Worm (Caenorhabditis elegans) whole organism, late embryonic: Measurements from ENCODE around the gene klc-2.

Experiments used
- F13H6.1 ChIP-seq: sonication (generic microtip); optimal IDR thresholded peaks from 2 replicates; lab custom pipeline; 2016; ENCODE audit warnings: missing genetic modification characterization, missing compliant biosample characterization
- K09A11.1 ChIP-seq: sonication (generic microtip); optimal IDR thresholded peaks from 2 replicates; lab custom pipeline; 2017; ENCODE audit warnings: antibody characterized with exemption, mild to moderate bottlenecking, missing genetic modification characterization, missing compliant biosample characterization; ENCODE audit not compliant: insufficient read depth
- ceh-14 ChIP-seq: sonication (generic microtip); optimal IDR thresholded peaks from 2 replicates; lab custom pipeline; 2016; ENCODE audit warnings: missing genotype, missing genetic modification characterization, missing compliant biosample characterization
- ceh-19 ChIP-seq: fragments of 200-800 bp; sonication (Bioruptor generic); optimal IDR thresholded peaks from 2 replicates; lab custom pipeline; 2018; ENCODE audit warnings: mild to moderate bottlenecking, missing genetic modification characterization, missing compliant biosample characterization
- ceh-30 ChIP-seq: fragments of 150-350 bp; optimal IDR thresholded peaks from 2 replicates; lab custom pipeline; 2014; ENCODE audit warnings: missing biosample characterization, missing genetic modification characterization
- ceh-31 ChIP-seq: sonication (generic microtip); optimal IDR thresholded peaks from 2 replicates; lab custom pipeline; 2016; ENCODE audit warnings: missing genetic modification characterization, missing compliant biosample characterization
- ceh-34 ChIP-seq: sonication (generic microtip); optimal IDR thresholded peaks from 2 replicates; lab custom pipeline; 2016; ENCODE audit warnings: mild to moderate bottlenecking, missing genetic modification characterization, missing compliant biosample characterization
- ceh-48 ChIP-seq: sonication (generic microtip); optimal IDR thresholded peaks from 2 replicates; lab custom pipeline; 2016; ENCODE audit warnings: missing genetic modification characterization, inconsistent platforms, missing compliant biosample characterization
- ceh-9 ChIP-seq: sonication (generic microtip); optimal IDR thresholded peaks from 2 replicates; lab custom pipeline; 2016; ENCODE audit warnings: mild to moderate bottlenecking, missing genetic modification characterization, inconsistent platforms, missing compliant biosample characterization
- dve-1 ChIP-seq: sonication (generic microtip); optimal IDR thresholded peaks from 2 replicates; lab custom pipeline; 2017; ENCODE audit warnings: antibody characterized with exemption, mild to moderate bottlenecking, missing genetic modification characterization, missing compliant biosample characterization
- elt-2 ChIP-seq: sonication (generic microtip); optimal IDR thresholded peaks from 2 replicates; lab custom pipeline; 2016; ENCODE audit warnings: missing genetic modification reagents, missing genetic modification characterization, missing compliant biosample characterization
- elt-4 ChIP-seq: sonication (generic microtip); optimal IDR thresholded peaks from 2 replicates; lab custom pipeline; 2016; ENCODE audit warnings: missing genetic modification characterization, missing compliant biosample characterization
- fax-1 ChIP-seq: sonication (generic microtip); optimal IDR thresholded peaks from 2 replicates; lab custom pipeline; 2016; ENCODE audit warnings: missing genotype, missing genetic modification characterization, missing compliant biosample characterization
- fkh-6 ChIP-seq: sonication (generic microtip); optimal IDR thresholded peaks from 2 replicates; lab custom pipeline; 2016; ENCODE audit warnings: missing genetic modification characterization, missing compliant biosample characterization
- gmeb-2 ChIP-seq: sonication (generic microtip); optimal IDR thresholded peaks from 2 replicates; lab custom pipeline; 2016; ENCODE audit warnings: missing genetic modification characterization, inconsistent platforms, missing compliant biosample characterization
- hlh-15 ChIP-seq: sonication (generic microtip); optimal IDR thresholded peaks from 2 replicates; lab custom pipeline; 2016; ENCODE audit warnings: missing genetic modification characterization, missing compliant biosample characterization
- hlh-30 ChIP-seq: sonication (generic microtip); optimal IDR thresholded peaks from 2 replicates; lab custom pipeline; 2017; ENCODE audit warnings: antibody characterized with exemption, missing genetic modification characterization, missing compliant biosample characterization; ENCODE audit not compliant: insufficient read depth
- hlh-6 ChIP-seq: sonication (generic microtip); optimal IDR thresholded peaks from 2 replicates; lab custom pipeline; 2016; ENCODE audit warnings: missing genotype, missing genetic modification characterization, missing compliant biosample characterization
- hlh-8 ChIP-seq: sonication (generic microtip); optimal IDR thresholded peaks from 2 replicates; lab custom pipeline; 2016; ENCODE audit warnings: missing genotype, missing genetic modification characterization, missing compliant biosample characterization
- lim-6 ChIP-seq: sonication (generic microtip); optimal IDR thresholded peaks from 2 replicates; lab custom pipeline; 2016; ENCODE audit warnings: missing genetic modification characterization, missing compliant biosample characterization
- mec-3 ChIP-seq: sonication (generic microtip); optimal IDR thresholded peaks from 2 replicates; lab custom pipeline; 2016; ENCODE audit warnings: borderline replicate concordance, missing genetic modification characterization, missing compliant biosample characterization
- nfya-1 ChIP-seq: sonication (generic microtip); optimal IDR thresholded peaks from 2 replicates; lab custom pipeline; 2017; ENCODE audit warnings: missing genetic modification characterization, mild to moderate bottlenecking, missing compliant biosample characterization, antibody characterized with exemption, moderate library complexity
- nhr-11 ChIP-seq: fragments of 150-350 bp; optimal IDR thresholded peaks from 2 replicates; lab custom pipeline; 2014; ENCODE audit warnings: missing biosample characterization, missing genetic modification characterization
- odd-2 ChIP-seq: sonication (generic microtip); optimal IDR thresholded peaks from 2 replicates; lab custom pipeline; 2017; ENCODE audit warnings: antibody characterized with exemption, mild to moderate bottlenecking, missing genetic modification characterization, missing compliant biosample characterization
- pag-3 ChIP-seq: sonication (generic microtip); optimal IDR thresholded peaks from 2 replicates; lab custom pipeline; 2016; ENCODE audit warnings: missing compliant biosample characterization, missing genetic modification characterization, borderline replicate concordance
- pha-2 ChIP-seq: sonication (generic microtip); optimal IDR thresholded peaks from 2 replicates; lab custom pipeline; 2017; ENCODE audit warnings: mild to moderate bottlenecking, missing genetic modification characterization, missing compliant biosample characterization
- pha-4 ChIP-seq: fragments of 150-350 bp; optimal IDR thresholded peaks from 2 replicates; lab custom pipeline; 2018; ENCODE audit warnings: missing biosample characterization, missing genetic modification reagents, missing genetic modification characterization
- pros-1 ChIP-seq: fragments of 150-350 bp; optimal IDR thresholded peaks from 2 replicates; lab custom pipeline; 2014; ENCODE audit warnings: missing biosample characterization, missing genetic modification reagents, missing genetic modification characterization
- rnt-1 ChIP-seq: sonication (generic microtip); optimal IDR thresholded peaks from 2 replicates; lab custom pipeline; 2016; ENCODE audit warnings: missing genetic modification characterization, missing compliant biosample characterization
- sox-2 ChIP-seq: fragments of 200-800 bp; sonication (Bioruptor generic); IDR thresholded peaks from 2 replicates; pipeline ENCODE4 v1.3.6; 2022; ENCODE audit warnings: missing genetic modification reagents, missing genetic modification characterization, missing compliant biosample characterization
- syd-9 ChIP-seq: sonication (generic microtip); optimal IDR thresholded peaks from 2 replicates; lab custom pipeline; 2016; ENCODE audit warnings: mild to moderate bottlenecking, missing genetic modification characterization, moderate library complexity, missing compliant biosample characterization
- tbx-2 ChIP-seq: sonication (generic microtip); optimal IDR thresholded peaks from 2 replicates; lab custom pipeline; 2016; ENCODE audit warnings: missing genetic modification characterization, missing compliant biosample characterization
- tbx-7 ChIP-seq: sonication (generic microtip); optimal IDR thresholded peaks from 2 replicates; lab custom pipeline; 2016; ENCODE audit warnings: missing genotype, missing genetic modification characterization, missing compliant biosample characterization
- ttx-3 ChIP-seq: sonication (generic microtip); optimal IDR thresholded peaks from 2 replicates; lab custom pipeline; 2016; ENCODE audit warnings: missing genetic modification reagents, missing genetic modification characterization, missing compliant biosample characterization
- unc-3 ChIP-seq, 2 experiments: fragments of 200-800 bp in 1 of 2; sonication (Bioruptor generic) in 1 of 2; sonication (generic microtip) in 1 of 2; conservative IDR thresholded peaks in 1 of 2; optimal IDR thresholded peaks in 1 of 2; 2 replicates each; pipeline versions ENCODE4 v1.3.6 to Lab custom; 2016 to 2022; ENCODE audit warnings: missing compliant biosample characterization in 2 of 2, missing genetic modification characterization in 2 of 2, missing genetic modification reagents in 1 of 2
- unc-42 ChIP-seq: sonication (generic microtip); optimal IDR thresholded peaks from 2 replicates; lab custom pipeline; 2016; ENCODE audit warnings: missing genotype, missing genetic modification characterization, missing compliant biosample characterization
- unc-55 ChIP-seq: sonication (generic microtip); optimal IDR thresholded peaks from 2 replicates; lab custom pipeline; 2017; ENCODE audit warnings: missing biosample characterization, missing genetic modification reagents, missing genetic modification characterization
- unc-86 ChIP-seq: sonication (generic microtip); optimal IDR thresholded peaks from 2 replicates; lab custom pipeline; 2016; ENCODE audit warnings: missing genetic modification characterization, missing compliant biosample characterization

The klc-2 gene

ce11 chrV:5576008-5576407, 5.2 kb downstream of the klc-2 start:
- TF ChIP-seq lim-6 (tag; lab: Kevin White, UChicago): no peak
- TF ChIP-seq pha-4 (tag; lab: Kevin White, UChicago): no peak
- TF ChIP-seq dve-1 (tag; lab: Kevin White, UChicago): peak; percentile 77
- TF ChIP-seq gmeb-2 (tag; lab: Kevin White, UChicago): peak; percentile 20
- TF ChIP-seq hlh-30 (tag; lab: Kevin White, UChicago): no peak
- no peak for TF ChIP-seq odd-2
- no peak for TF ChIP-seq nhr-11
- no peak for TF ChIP-seq tbx-2 (tag; lab: Kevin White, UChicago)

ce11 chrV:5571691-5572090, 9.5 kb downstream of the klc-2 start:
- TF ChIP-seq ceh-9 (tag; lab: Kevin White, UChicago) (no peak), unc-42 (tag; lab: Kevin White, UChicago) (peak; percentile 37)

ce11 chrV:5570433-5570832, 10.8 kb downstream of the klc-2 start, which contains the start of gene glb-6:
Gene glb-6 (minus strand): TSS chrV:5570533.
- TF ChIP-seq unc-3 (GFP tag; conservative IDR thresholded peaks at IDR 0.05; lab: Robert Waterston, UW) (no peak), unc-3 (tag; optimal IDR thresholded peaks at IDR 0.05; lab: Kevin White, UChicago) (no peak), mec-3 (tag; lab: Kevin White, UChicago) (no peak), ceh-14 (tag; lab: Kevin White, UChicago) (no peak), tbx-7 (tag; lab: Kevin White, UChicago) (no peak), sox-2 (GFP tag; lab: Robert Waterston, UW) (no peak), fkh-6 (tag; lab: Kevin White, UChicago) (no peak), unc-55 (GFP tag; lab: Kevin White, UChicago) (no peak), elt-4 (no peak), ceh-19 (GFP tag; lab: Kevin White, UChicago) (no peak), elt-2 (tag; lab: Kevin White, UChicago) (no peak), syd-9 (tag; lab: Kevin White, UChicago) (no peak), ceh-34 (tag; lab: Kevin White, UChicago) (no peak), ceh-31 (tag; lab: Kevin White, UChicago) (no peak), pha-2 (tag; lab: Kevin White, UChicago) (no peak), unc-42 (tag; lab: Kevin White, UChicago) (no peak)

ce11 chrV:5567119-5567518, 14.1 kb downstream of the klc-2 start, which contains the start of gene C18C4.7:
Gene C18C4.7 (minus strand): TSS chrV:5567219.
- TF ChIP-seq elt-2 (tag; lab: Kevin White, UChicago): no peak
- TF ChIP-seq unc-3 (GFP tag; conservative IDR thresholded peaks at IDR 0.05; lab: Robert Waterston, UW): no peak
- TF ChIP-seq unc-3 (tag; optimal IDR thresholded peaks at IDR 0.05; lab: Kevin White, UChicago): no peak
- TF ChIP-seq ceh-30 (tag; lab: Kevin White, UChicago): no peak
- TF ChIP-seq odd-2: no peak
- no peak for TF ChIP-seq pros-1
- no peak for TF ChIP-seq ceh-34 (tag; lab: Kevin White, UChicago)
- TF ChIP-seq nfya-1 (tag; lab: Kevin White, UChicago): no peak
- TF ChIP-seq rnt-1 (tag; lab: Kevin White, UChicago): no peak
- no peak for TF ChIP-seq unc-55 (GFP tag; lab: Kevin White, UChicago)
- TF ChIP-seq fax-1 (tag; lab: Kevin White, UChicago): no peak

ce11 chrV:5559882-5560281, 21.3 kb downstream of the klc-2 start:
- TF ChIP-seq unc-42 (tag; lab: Kevin White, UChicago): no peak
- peak; percentile 91 for TF ChIP-seq elt-2 (tag; lab: Kevin White, UChicago)

ce11 chrV:5558590-5558989, 22.6 kb downstream of the klc-2 start, which contains the start of gene glb-5:
Gene glb-5 (plus strand): TSS chrV:5558890.
- TF ChIP-seq K09A11.1 (tag; lab: Kevin White, UChicago) (no peak), unc-42 (tag; lab: Kevin White, UChicago) (no peak), hlh-6 (tag; lab: Kevin White, UChicago) (no peak), ttx-3 (tag; lab: Kevin White, UChicago) (no peak), hlh-15 (tag; lab: Kevin White, UChicago) (no peak), dve-1 (tag; lab: Kevin White, UChicago) (no peak), hlh-8 (no peak), elt-4 (no peak), unc-86 (tag; lab: Kevin White, UChicago) (no peak), pag-3 (tag; lab: Kevin White, UChicago) (no peak), nfya-1 (tag; lab: Kevin White, UChicago) (no peak), rnt-1 (tag; lab: Kevin White, UChicago) (no peak), ceh-48 (tag; lab: Kevin White, UChicago) (no peak), elt-2 (tag; lab: Kevin White, UChicago) (no peak), gmeb-2 (tag; lab: Kevin White, UChicago) (no peak), F13H6.1 (tag; lab: Kevin White, UChicago) (no peak)
